Fruit fly (Drosophila melanogaster) whole organism, embryonic: Measurements from ENCODE around the gene Gli.
A peak's percentile ranks its signal among the peaks of the same experiment; 100 is the strongest.

Source experiments
- B-H1 ChIP-seq: fragments of 200-800 bp; sonication (Bioruptor generic); IDR thresholded peaks from 3 replicates; pipeline ENCODE4 v1.3.6; 2022; ENCODE audit warnings: missing biosample characterization, missing genetic modification characterization
- CG10462 ChIP-seq: fragments of 200-800 bp; sonication (Bioruptor generic); optimal IDR thresholded peaks from 2 replicates; lab custom pipeline; 2016; ENCODE audit warnings: missing biosample characterization, missing genetic modification characterization
- CG10959 ChIP-seq: fragments of 200-800 bp; sonication (Bioruptor generic); IDR thresholded peaks from 2 replicates; pipeline ENCODE4 v1.3.6; 2022; ENCODE audit warnings: missing biosample characterization, missing genetic modification characterization
- CG13296 ChIP-seq: fragments of 200-800 bp; sonication (Bioruptor generic); optimal IDR thresholded peaks from 3 replicates; lab custom pipeline; 2018; ENCODE audit warnings: missing biosample characterization, mild to moderate bottlenecking, missing genetic modification characterization
- CG13424 ChIP-seq: fragments of 200-800 bp; sonication (Bioruptor generic); optimal IDR thresholded peaks from 2 replicates; lab custom pipeline; 2019; ENCODE audit warnings: missing biosample characterization, mild to moderate bottlenecking, missing genetic modification characterization, moderate library complexity
- CG13624 ChIP-seq: fragments of 200-800 bp; sonication (Bioruptor generic); optimal IDR thresholded peaks from 2 replicates; lab custom pipeline; 2016; ENCODE audit warnings: missing biosample characterization, missing genetic modification characterization
- CG15269 ChIP-seq: fragments of 200-800 bp; sonication (Bioruptor generic); optimal IDR thresholded peaks from 2 replicates; lab custom pipeline; 2018; ENCODE audit warnings: missing biosample characterization, mild to moderate bottlenecking, missing genetic modification characterization, moderate library complexity
- CG15479 ChIP-seq: fragments of 200-800 bp; sonication (Bioruptor generic); optimal IDR thresholded peaks from 3 replicates; lab custom pipeline; 2019; ENCODE audit warnings: missing biosample characterization, mild to moderate bottlenecking, missing genetic modification characterization, moderate library complexity
- CG16779 ChIP-seq: fragments of 200-800 bp; sonication (Bioruptor generic); IDR thresholded peaks from 2 replicates; pipeline ENCODE4 v1.3.6; 2022; ENCODE audit warnings: missing biosample characterization, missing genetic modification characterization
- CG17328 ChIP-seq: fragments of 200-800 bp; sonication (Bioruptor generic); IDR thresholded peaks from 2 replicates; pipeline ENCODE4 v1.3.6; 2022; ENCODE audit warnings: missing biosample characterization, missing genetic modification characterization
- CG18599 ChIP-seq: fragments of 200-800 bp; sonication (Bioruptor generic); optimal IDR thresholded peaks from 3 replicates; lab custom pipeline; 2017; ENCODE audit warnings: missing biosample characterization, missing genetic modification characterization, mild to moderate bottlenecking, moderate library complexity, missing genetic modification reagents
- CG31441 ChIP-seq: fragments of 200-800 bp; sonication (Bioruptor generic); IDR thresholded peaks from 2 replicates; pipeline ENCODE4 v1.3.6; 2022; ENCODE audit warnings: missing biosample characterization, missing genetic modification characterization
- CG32532 ChIP-seq: fragments of 200-800 bp; sonication (Bioruptor generic); IDR thresholded peaks from 2 replicates; pipeline ENCODE4 v1.3.6; 2022; ENCODE audit warnings: missing biosample characterization, missing genetic modification characterization
- CG4820 ChIP-seq: fragments of 200-800 bp; sonication (Bioruptor generic); optimal IDR thresholded peaks from 3 replicates; lab custom pipeline; 2016; ENCODE audit warnings: missing biosample characterization, missing genetic modification characterization
- CG6254 ChIP-seq: fragments of 200-800 bp; sonication (Bioruptor generic); optimal IDR thresholded peaks from 3 replicates; lab custom pipeline; 2017; ENCODE audit warnings: mild to moderate bottlenecking, missing biosample characterization, missing genetic modification reagents, missing genetic modification characterization
- CG7357 ChIP-seq: fragments of 200-800 bp; sonication (Bioruptor generic); IDR thresholded peaks from 3 replicates; pipeline ENCODE4 v1.3.6; 2022; ENCODE audit warnings: missing biosample characterization, missing genetic modification characterization
- CG8388 ChIP-seq: fragments of 200-800 bp; sonication (Bioruptor generic); optimal IDR thresholded peaks from 2 replicates; lab custom pipeline; 2019; ENCODE audit warnings: missing biosample characterization, mild to moderate bottlenecking, missing genetic modification characterization, moderate library complexity
- Chrac-16 ChIP-seq: fragments of 200-800 bp; sonication (Bioruptor generic); optimal IDR thresholded peaks from 3 replicates; lab custom pipeline; 2016; ENCODE audit warnings: missing biosample characterization, missing genetic modification characterization
- Drgx ChIP-seq: fragments of 200-800 bp; sonication (Bioruptor generic); IDR thresholded peaks from 2 replicates; pipeline ENCODE4 v1.3.6; 2022; ENCODE audit warnings: missing biosample characterization, missing genetic modification characterization
- Elba2 ChIP-seq: fragments of 200-800 bp; sonication (Bioruptor generic); optimal IDR thresholded peaks from 3 replicates; lab custom pipeline; 2016; ENCODE audit warnings: missing biosample characterization, missing genetic modification characterization
- Ets65A ChIP-seq: fragments of 200-800 bp; sonication (Bioruptor generic); peaks from one replicate; lab custom pipeline; 2016; ENCODE audit warnings: missing biosample characterization, missing genetic modification characterization
- Fer1 ChIP-seq: fragments of 200-800 bp; sonication (Bioruptor generic); optimal IDR thresholded peaks from 2 replicates; lab custom pipeline; 2017; ENCODE audit warnings: missing biosample characterization, mild to moderate bottlenecking, missing genetic modification characterization
- Med ChIP-seq: fragments of 200-800 bp; sonication (Bioruptor generic); peaks from one replicate; lab custom pipeline; 2016; ENCODE audit warnings: missing biosample characterization, missing genetic modification characterization, mild to moderate bottlenecking, inconsistent platforms, moderate library complexity
- NFAT ChIP-seq: fragments of 200-800 bp; sonication (Bioruptor generic); IDR thresholded peaks from 2 replicates; pipeline ENCODE4 v1.3.6; 2022; ENCODE audit warnings: missing biosample characterization, missing genetic modification characterization
- Nf-YA ChIP-seq: fragments of 200-800 bp; sonication (Bioruptor generic); IDR thresholded peaks from 2 replicates; pipeline ENCODE4 v1.3.6; 2022; ENCODE audit warnings: missing biosample characterization, missing genetic modification characterization
- Ssrp ChIP-seq: fragments of 200-800 bp; sonication (Bioruptor generic); optimal IDR thresholded peaks from 2 replicates; lab custom pipeline; 2018; ENCODE audit warnings: missing biosample characterization, mild to moderate bottlenecking, missing genetic modification characterization, moderate library complexity
- Xbp1 ChIP-seq: fragments of 200-800 bp; sonication (Bioruptor generic); optimal IDR thresholded peaks from 3 replicates; lab custom pipeline; 2016; ENCODE audit warnings: missing biosample characterization, mild to moderate bottlenecking, missing genetic modification characterization
- amos ChIP-seq: fragments of 200-800 bp; sonication (Bioruptor generic); IDR thresholded peaks from 2 replicates; pipeline ENCODE4 v1.3.6; 2022; ENCODE audit warnings: missing biosample characterization, missing genetic modification characterization; ENCODE audit not compliant: partially characterized antibody
- btn ChIP-seq: fragments of 200-800 bp; sonication (Bioruptor generic); optimal IDR thresholded peaks from 2 replicates; lab custom pipeline; 2016; ENCODE audit warnings: missing biosample characterization, missing genetic modification characterization
- cato ChIP-seq: fragments of 200-800 bp; sonication (Bioruptor generic); optimal IDR thresholded peaks from 2 replicates; lab custom pipeline; 2016; ENCODE audit warnings: missing biosample characterization, missing genetic modification characterization, borderline replicate concordance
- chinmo ChIP-seq: fragments of 200-800 bp; sonication (Bioruptor generic); IDR thresholded peaks from 4 replicates; pipeline ENCODE4 v1.3.6; 2022; ENCODE audit warnings: missing biosample characterization, missing genetic modification characterization; ENCODE audit not compliant: partially characterized antibody
- crp ChIP-seq, 2 experiments: fragments of 200-800 bp; sonication (Bioruptor generic); optimal IDR thresholded peaks; 2 replicates in 1 of 2; 3 replicates in 1 of 2; lab custom pipeline; 2017; ENCODE audit warnings: missing biosample characterization in 2 of 2, missing genetic modification characterization in 2 of 2, mild to moderate bottlenecking in 1 of 2, moderate library complexity in 1 of 2
- dati ChIP-seq: fragments of 200-800 bp; sonication (Bioruptor generic); IDR thresholded peaks from 2 replicates; pipeline ENCODE4 v1.3.6; 2022; ENCODE audit warnings: missing biosample characterization, missing genetic modification characterization
- dpn ChIP-seq, 2 experiments: fragments of 200-800 bp; sonication (Bioruptor generic); optimal IDR thresholded peaks; 3 replicates each; lab custom pipeline; 2016; ENCODE audit warnings: missing biosample characterization in 2 of 2, missing genetic modification characterization in 2 of 2
- gem ChIP-seq: fragments of 200-800 bp; sonication (Bioruptor generic); optimal IDR thresholded peaks from 2 replicates; lab custom pipeline; 2019; ENCODE audit warnings: missing biosample characterization, mild to moderate bottlenecking, missing genetic modification characterization, moderate library complexity
- grn ChIP-seq: fragments of 200-800 bp; sonication (Bioruptor generic); optimal IDR thresholded peaks from 3 replicates; lab custom pipeline; 2017; ENCODE audit warnings: missing biosample characterization, missing genetic modification characterization
- maf-S ChIP-seq: fragments of 200-800 bp; sonication (Bioruptor generic); optimal IDR thresholded peaks from 2 replicates; lab custom pipeline; 2016; ENCODE audit warnings: missing biosample characterization, missing genetic modification characterization
- sens ChIP-seq: fragments of 200-800 bp; sonication (Bioruptor generic); peaks from one replicate; lab custom pipeline; 2016; ENCODE audit warnings: missing biosample characterization, missing genetic modification characterization
- sim ChIP-seq: fragments of 200-800 bp; sonication (Bioruptor generic); IDR thresholded peaks from 2 replicates; pipeline ENCODE4 v1.3.6; 2022; ENCODE audit warnings: missing biosample characterization, missing genetic modification characterization
- sima ChIP-seq: fragments of 200-800 bp; sonication (Bioruptor generic); optimal IDR thresholded peaks from 2 replicates; lab custom pipeline; 2016; ENCODE audit warnings: missing biosample characterization, missing genetic modification characterization
- slbo ChIP-seq: fragments of 200-800 bp; sonication (Bioruptor generic); IDR thresholded peaks from 2 replicates; pipeline ENCODE4 v1.3.6; 2022; ENCODE audit warnings: missing biosample characterization, missing genetic modification characterization
- sob ChIP-seq: fragments of 200-800 bp; sonication (Bioruptor generic); IDR thresholded peaks from 2 replicates; pipeline ENCODE4 v1.3.6; 2022; ENCODE audit warnings: missing biosample characterization, missing genetic modification characterization
- tgo ChIP-seq: fragments of 200-800 bp; sonication (Bioruptor generic); IDR thresholded peaks from 3 replicates; pipeline ENCODE4 v1.3.6; 2022; ENCODE audit warnings: missing biosample characterization, missing genetic modification characterization
- trh ChIP-seq: fragments of 200-800 bp; sonication (Bioruptor generic); optimal IDR thresholded peaks from 2 replicates; lab custom pipeline; 2016; ENCODE audit warnings: missing biosample characterization, missing genetic modification characterization
- twi ChIP-seq: fragments of 200-800 bp; optimal IDR thresholded peaks from 2 replicates; lab custom pipeline; 2019; ENCODE audit warnings: missing biosample characterization, mild to moderate bottlenecking, missing genetic modification characterization, moderate library complexity
- wdn ChIP-seq: fragments of 200-800 bp; sonication (Bioruptor generic); IDR thresholded peaks from 2 replicates; pipeline ENCODE4 v1.3.6; 2022; ENCODE audit warnings: missing biosample characterization, missing genetic modification characterization
- wor ChIP-seq: fragments of 200-800 bp; sonication (Bioruptor generic); IDR thresholded peaks from 2 replicates; pipeline ENCODE4 v1.3.6; 2022; ENCODE audit warnings: missing biosample characterization, missing genetic modification characterization
- zen2 ChIP-seq: fragments of 200-800 bp; sonication (Bioruptor generic); IDR thresholded peaks from 3 replicates; pipeline ENCODE4 v1.3.6; 2022; ENCODE audit warnings: missing biosample characterization, missing genetic modification characterization; ENCODE audit not compliant: partially characterized antibody

Gene Gli

dm6 chr2L:15761409-15762407 lies 850 bp downstream of the Gli start (continued):
- TF ChIP-seq slbo (peak; percentile 62), Elba2 (GFP tag; lab: Kevin White, UChicago) (peak; percentile 10), tgo (GFP tag; lab: Robert Waterston, UW) (peak; percentile 87), CG32532 (GFP tag; lab: Robert Waterston, UW) (peak; percentile 59; the same call in 1 of the 2 replicates), CG7357 (peak; percentile 37; the same call in 1 of the 3 replicates), CG15479 (GFP tag; lab: Kevin White, UChicago) (peak; percentile 43), CG16779 (no peak), Drgx (peak; percentile 86), Fer1 (GFP tag; lab: Kevin White, UChicago) (peak; percentile 58), zen2 (no peak), crp (GFP tag; optimal IDR thresholded peaks at IDR 0.05; lab: Kevin White, UChicago) (peak in 1 of 2 experiments; percentile 3), Nf-YA (GFP tag; lab: Robert Waterston, UW) (peak; percentile 39; the same call in 1 of the 2 replicates), NFAT (GFP tag; lab: Robert Waterston, UW) (no peak), CG13624 (GFP tag; lab: Kevin White, UChicago) (peak; percentile 30), CG6254 (GFP tag; lab: Kevin White, UChicago) (peak; percentile 72), CG10462 (peak; percentile 24), Med (GFP tag; lab: Kevin White, UChicago) (peak; percentile 76), CG31441 (GFP tag; lab: Robert Waterston, UW) (peak; percentile 87), chinmo (0 out of 4 replicates have a peak, but pooled peaks have one; percentile 45), CG13296 (GFP tag; lab: Kevin White, UChicago) (peak; percentile 32), Ets65A (GFP tag; lab: Kevin White, UChicago) (peak; percentile 88), sens (GFP tag; lab: Kevin White, UChicago) (peak; percentile 92), sima (GFP tag; lab: Kevin White, UChicago) (no peak), cato (GFP tag; lab: Kevin White, UChicago) (peak; percentile 60), CG18599 (peak; percentile 71), Xbp1 (GFP tag; lab: Kevin White, UChicago) (peak; percentile 65), wdn (no peak), Chrac-16 (GFP tag; lab: Kevin White, UChicago) (peak; percentile 59), Ssrp (tag; lab: Kevin White, UChicago) (peak; percentile 72), CG17328 (GFP tag; lab: Robert Waterston, UW) (peak; percentile 84), CG8388 (GFP tag; lab: Kevin White, UChicago) (peak; percentile 72), B-H1 (peak; percentile 75), CG13424 (peak; percentile 86), twi (peak; percentile 56), btn (GFP tag; lab: Kevin White, UChicago) (peak; percentile 21), amos (GFP tag; lab: Robert Waterston, UW) (no peak), CG10959 (GFP tag; lab: Robert Waterston, UW) (peak; percentile 77; the same call in 1 of the 2 replicates), trh (GFP tag; lab: Kevin White, UChicago) (no peak), gem (tag; lab: Kevin White, UChicago) (peak; percentile 89), sim (GFP tag; lab: Robert Waterston, UW) (peak; percentile 32; the same call in 1 of the 2 replicates), maf-S (GFP tag; lab: Kevin White, UChicago) (no peak), CG4820 (GFP tag; lab: Kevin White, UChicago) (peak; percentile 70), sob (GFP tag; lab: Robert Waterston, UW) (peak; percentile 56), CG15269 (tag; lab: Kevin White, UChicago) (peak; percentile 83), dpn (GFP tag; optimal IDR thresholded peaks at IDR 0.05; lab: Kevin White, UChicago) (peak; percentile 15 to 64), grn (GFP tag; lab: Kevin White, UChicago) (peak; percentile 1), wor (peak; percentile 84), dati (GFP tag; lab: Robert Waterston, UW) (0 out of 2 replicates have a peak, but pooled peaks have one; percentile 53)
